Fruit fly (Drosophila melanogaster) whole organism, embryonic: Measurements from ENCODE around the gene CG10512.
A peak's percentile ranks its signal among the peaks of the same experiment; 100 is the strongest.

Experiments
- Abd-B ChIP-seq: fragments of 200-800 bp; sonication (Bioruptor generic); optimal IDR thresholded peaks from 2 replicates; lab custom pipeline; 2018; ENCODE audit warnings: missing biosample characterization, mild to moderate bottlenecking, missing genetic modification characterization, moderate library complexity
- Atf-2 ChIP-seq: fragments of 200-800 bp; sonication (Bioruptor generic); optimal IDR thresholded peaks from 2 replicates; lab custom pipeline; 2016; ENCODE audit warnings: missing biosample characterization, missing genetic modification characterization
- Atf6 ChIP-seq: fragments of 200-800 bp; sonication (Bioruptor generic); IDR thresholded peaks from 2 replicates; pipeline ENCODE4 v1.3.6; 2022; ENCODE audit warnings: missing biosample characterization, missing genetic modification characterization
- Bgb ChIP-seq: fragments of 200-800 bp; sonication (Bioruptor generic); IDR thresholded peaks from 2 replicates; pipeline ENCODE4 v1.3.6; 2022; ENCODE audit warnings: missing biosample characterization, missing genetic modification characterization; ENCODE audit not compliant: partially characterized antibody
- Blimp-1 ChIP-seq: fragments of 200-800 bp; sonication (Bioruptor generic); optimal IDR thresholded peaks from 3 replicates; lab custom pipeline; 2018; ENCODE audit warnings: missing biosample characterization, missing genetic modification characterization, mild to moderate bottlenecking, moderate library complexity, missing genetic modification reagents
- CG10209 ChIP-seq: fragments of 200-800 bp; sonication (Bioruptor generic); optimal IDR thresholded peaks from 3 replicates; lab custom pipeline; 2017; ENCODE audit warnings: missing biosample characterization, mild to moderate bottlenecking, missing genetic modification characterization, missing genetic modification reagents
- CG10366 ChIP-seq: fragments of 200-800 bp; sonication (Bioruptor generic); IDR thresholded peaks from 2 replicates; pipeline ENCODE4 v1.3.6; 2022; ENCODE audit warnings: missing biosample characterization, missing genetic modification characterization
- CG14441 ChIP-seq: fragments of 200-800 bp; sonication (Bioruptor generic); IDR thresholded peaks from 2 replicates; pipeline ENCODE4 v1.3.6; 2022; ENCODE audit warnings: missing biosample characterization, missing genetic modification characterization
- CG14860 ChIP-seq: fragments of 200-800 bp; sonication (Bioruptor generic); IDR thresholded peaks from 3 replicates; pipeline ENCODE4 v1.3.6; 2022; ENCODE audit warnings: missing biosample characterization, missing genetic modification characterization; ENCODE audit not compliant: partially characterized antibody
- CG17385 ChIP-seq: fragments of 200-800 bp; sonication (Bioruptor generic); optimal IDR thresholded peaks from 3 replicates; lab custom pipeline; 2018; ENCODE audit warnings: missing biosample characterization, mild to moderate bottlenecking, missing genetic modification characterization
- CG18262 ChIP-seq: fragments of 200-800 bp; optimal IDR thresholded peaks from 3 replicates; lab custom pipeline; 2019; ENCODE audit warnings: missing biosample characterization, mild to moderate bottlenecking, missing genetic modification characterization, moderate library complexity
- CG18599 ChIP-seq: fragments of 200-800 bp; sonication (Bioruptor generic); optimal IDR thresholded peaks from 3 replicates; lab custom pipeline; 2017; ENCODE audit warnings: missing biosample characterization, missing genetic modification characterization, mild to moderate bottlenecking, moderate library complexity, missing genetic modification reagents
- CG2712 ChIP-seq: fragments of 200-800 bp; optimal IDR thresholded peaks from 3 replicates; lab custom pipeline; 2019; ENCODE audit warnings: missing biosample characterization, mild to moderate bottlenecking, missing genetic modification characterization, moderate library complexity
- CG30431 ChIP-seq: fragments of 200-800 bp; sonication (Bioruptor generic); optimal IDR thresholded peaks from 2 replicates; lab custom pipeline; 2017; ENCODE audit warnings: missing biosample characterization, missing genetic modification characterization
- CG31441 ChIP-seq: fragments of 200-800 bp; sonication (Bioruptor generic); IDR thresholded peaks from 2 replicates; pipeline ENCODE4 v1.3.6; 2022; ENCODE audit warnings: missing biosample characterization, missing genetic modification characterization
- CG3163 ChIP-seq: fragments of 200-800 bp; sonication (Bioruptor generic); optimal IDR thresholded peaks from 3 replicates; lab custom pipeline; 2016; ENCODE audit warnings: missing biosample characterization, missing genetic modification characterization
- CG6765 ChIP-seq: fragments of 200-800 bp; sonication (Bioruptor generic); optimal IDR thresholded peaks from 3 replicates; lab custom pipeline; 2017; ENCODE audit warnings: missing biosample characterization, mild to moderate bottlenecking, missing genetic modification characterization
- CG7963 ChIP-seq: fragments of 200-800 bp; sonication (Bioruptor generic); IDR thresholded peaks from 3 replicates; pipeline ENCODE4 v1.3.6; 2022; ENCODE audit warnings: missing biosample characterization, missing genetic modification characterization; ENCODE audit not compliant: partially characterized antibody
- CG8765 ChIP-seq: fragments of 200-800 bp; sonication (Bioruptor generic); IDR thresholded peaks from 2 replicates; pipeline ENCODE4 v1.3.6; 2022; ENCODE audit warnings: missing biosample characterization, missing genetic modification characterization
- Dip2 ChIP-seq: fragments of 200-800 bp; sonication (Bioruptor generic); IDR thresholded peaks from 2 replicates; pipeline ENCODE4 v1.3.6; 2022; ENCODE audit warnings: missing biosample characterization, missing genetic modification characterization
- Drgx ChIP-seq: fragments of 200-800 bp; sonication (Bioruptor generic); IDR thresholded peaks from 2 replicates; pipeline ENCODE4 v1.3.6; 2022; ENCODE audit warnings: missing biosample characterization, missing genetic modification characterization
- Ets65A ChIP-seq: fragments of 200-800 bp; sonication (Bioruptor generic); peaks from one replicate; lab custom pipeline; 2016; ENCODE audit warnings: missing biosample characterization, missing genetic modification characterization
- HLH4C ChIP-seq: fragments of 200-800 bp; sonication (Bioruptor generic); IDR thresholded peaks from 3 replicates; pipeline ENCODE4 v1.3.6; 2022; ENCODE audit warnings: missing biosample characterization, missing genetic modification characterization; ENCODE audit not compliant: partially characterized antibody
- Hr3 ChIP-seq: fragments of 200-800 bp; sonication (Bioruptor generic); optimal IDR thresholded peaks from 3 replicates; lab custom pipeline; 2016; ENCODE audit warnings: missing biosample characterization, missing genetic modification characterization
- Jarid2 ChIP-seq: fragments of 200-800 bp; sonication (Bioruptor generic); optimal IDR thresholded peaks from 3 replicates; lab custom pipeline; 2017; ENCODE audit warnings: mild to moderate bottlenecking, missing biosample characterization, missing genetic modification reagents, missing genetic modification characterization
- Med ChIP-seq: fragments of 200-800 bp; sonication (Bioruptor generic); peaks from one replicate; lab custom pipeline; 2016; ENCODE audit warnings: missing biosample characterization, missing genetic modification characterization, mild to moderate bottlenecking, inconsistent platforms, moderate library complexity
- Opbp ChIP-seq: fragments of 200-800 bp; sonication (Bioruptor generic); IDR thresholded peaks from 3 replicates; pipeline ENCODE4 v1.3.6; 2022; ENCODE audit warnings: missing biosample characterization, missing genetic modification characterization; ENCODE audit not compliant: partially characterized antibody
- Ravus ChIP-seq: fragments of 200-800 bp; sonication (Bioruptor generic); IDR thresholded peaks from 2 replicates; pipeline ENCODE4 v1.3.6; 2022; ENCODE audit warnings: missing biosample characterization, missing genetic modification characterization
- Rfx ChIP-seq: fragments of 200-800 bp; sonication (Bioruptor generic); IDR thresholded peaks from 2 replicates; pipeline ENCODE4 v1.3.6; 2022; ENCODE audit warnings: missing biosample characterization, missing genetic modification characterization
- Scr ChIP-seq: fragments of 200-800 bp; sonication (Bioruptor generic); IDR thresholded peaks from 2 replicates; pipeline ENCODE4 v1.3.6; 2022; ENCODE audit warnings: missing biosample characterization, missing genetic modification characterization; ENCODE audit not compliant: partially characterized antibody
- Sox102F ChIP-seq: fragments of 200-800 bp; sonication (Bioruptor generic); optimal IDR thresholded peaks from 2 replicates; lab custom pipeline; 2018; ENCODE audit warnings: missing biosample characterization, mild to moderate bottlenecking, missing genetic modification characterization, moderate library complexity
- al ChIP-seq: fragments of 200-800 bp; sonication (Bioruptor generic); IDR thresholded peaks from 2 replicates; pipeline ENCODE4 v1.3.6; 2022; ENCODE audit warnings: missing biosample characterization, missing genetic modification characterization
- bbx ChIP-seq: fragments of 200-800 bp; sonication (Bioruptor generic); IDR thresholded peaks from 2 replicates; pipeline ENCODE4 v1.3.6; 2022; ENCODE audit warnings: missing biosample characterization, missing genetic modification characterization; ENCODE audit not compliant: partially characterized antibody
- bigmax ChIP-seq: fragments of 200-800 bp; sonication (Bioruptor generic); optimal IDR thresholded peaks from 2 replicates; lab custom pipeline; 2018; ENCODE audit warnings: missing biosample characterization, mild to moderate bottlenecking, missing genetic modification characterization
- dmrt11E ChIP-seq: fragments of 200-800 bp; sonication (Bioruptor generic); optimal IDR thresholded peaks from 3 replicates; lab custom pipeline; 2018; ENCODE audit warnings: missing biosample characterization, mild to moderate bottlenecking, missing genetic modification characterization, moderate library complexity
- esg ChIP-seq: fragments of 200-800 bp; sonication (Bioruptor generic); conservative IDR thresholded peaks from 2 replicates; pipeline ENCODE4 v1.3.6; 2022; ENCODE audit warnings: missing biosample characterization, missing genetic modification characterization
- gem ChIP-seq: fragments of 200-800 bp; sonication (Bioruptor generic); optimal IDR thresholded peaks from 2 replicates; lab custom pipeline; 2019; ENCODE audit warnings: missing biosample characterization, mild to moderate bottlenecking, missing genetic modification characterization, moderate library complexity
- grau ChIP-seq: fragments of 200-800 bp; optimal IDR thresholded peaks from 3 replicates; lab custom pipeline; 2019; ENCODE audit warnings: missing biosample characterization, mild to moderate bottlenecking, missing genetic modification characterization, moderate library complexity
- hb ChIP-seq: fragments of 200-800 bp; sonication (Bioruptor generic); IDR thresholded peaks from 3 replicates; pipeline ENCODE4 v1.3.6; 2022; ENCODE audit warnings: missing biosample characterization, missing genetic modification characterization; ENCODE audit not compliant: partially characterized antibody
- inv ChIP-seq: fragments of 200-800 bp; sonication (Bioruptor generic); IDR thresholded peaks from 2 replicates; pipeline ENCODE4 v1.3.6; 2022; ENCODE audit warnings: missing biosample characterization, missing genetic modification characterization; ENCODE audit not compliant: partially characterized antibody
- mam ChIP-seq: fragments of 200-800 bp; sonication (Bioruptor generic); optimal IDR thresholded peaks from 3 replicates; lab custom pipeline; 2016; ENCODE audit warnings: missing biosample characterization, missing genetic modification characterization
- nerfin-2 ChIP-seq: fragments of 200-800 bp; sonication (Bioruptor generic); IDR thresholded peaks from 2 replicates; pipeline ENCODE4 v1.3.6; 2022; ENCODE audit warnings: missing biosample characterization, missing genetic modification characterization; ENCODE audit not compliant: partially characterized antibody
- salm ChIP-seq: fragments of 200-800 bp; sonication (Bioruptor generic); optimal IDR thresholded peaks from 2 replicates; lab custom pipeline; 2018; ENCODE audit warnings: missing biosample characterization, mild to moderate bottlenecking, missing genetic modification characterization
- seq ChIP-seq: fragments of 200-800 bp; sonication (Bioruptor generic); IDR thresholded peaks from 2 replicates; pipeline ENCODE4 v1.3.6; 2022; ENCODE audit warnings: missing biosample characterization, missing genetic modification characterization
- shn ChIP-seq: fragments of 200-800 bp; sonication (Bioruptor generic); optimal IDR thresholded peaks from 3 replicates; lab custom pipeline; 2016; ENCODE audit warnings: missing biosample characterization, missing genetic modification characterization
- tap ChIP-seq: fragments of 200-800 bp; optimal IDR thresholded peaks from 3 replicates; lab custom pipeline; 2019; ENCODE audit warnings: missing biosample characterization, mild to moderate bottlenecking, missing genetic modification characterization, moderate library complexity
- tna ChIP-seq: fragments of 200-800 bp; sonication (Bioruptor generic); IDR thresholded peaks from 2 replicates; pipeline ENCODE4 v1.3.6; 2022; ENCODE audit warnings: missing biosample characterization, missing genetic modification characterization; ENCODE audit not compliant: partially characterized antibody
- unpg ChIP-seq: fragments of 200-800 bp; sonication (Bioruptor generic); optimal IDR thresholded peaks from 3 replicates; lab custom pipeline; 2018; ENCODE audit warnings: missing biosample characterization, mild to moderate bottlenecking, missing genetic modification characterization, moderate library complexity

CG10512 gene

dm6 chr3L:21242958-21243357 lies 40.2 kb downstream of the CG10512 start:
- TF ChIP-seq CG10209 (no peak), salm (no peak), Med (GFP tag; lab: Kevin White, UChicago) (peak; percentile 10), bbx (peak; percentile 34), tna (GFP tag; lab: Robert Waterston, UW) (peak; percentile 55; the same call in 1 of the 2 replicates), Jarid2 (GFP tag; lab: Kevin White, UChicago) (no peak), Scr (GFP tag; lab: Robert Waterston, UW) (0 out of 2 replicates have a peak, but pooled peaks have one; percentile 16), Opbp (GFP tag; lab: Robert Waterston, UW) (0 out of 3 replicates have a peak, but pooled peaks have one; percentile 25), Bgb (GFP tag; lab: Robert Waterston, UW) (peak; percentile 38; the same call in 1 of the 2 replicates), nerfin-2 (GFP tag; lab: Robert Waterston, UW) (peak; percentile 33; the same call in 1 of the 2 replicates), HLH4C (GFP tag; lab: Robert Waterston, UW) (peak; percentile 65), Ets65A (GFP tag; lab: Kevin White, UChicago) (peak; percentile 93), CG7963 (GFP tag; lab: Robert Waterston, UW) (0 out of 3 replicates have a peak, but pooled peaks have one; percentile 38)

dm6 chr3L:21243417-21243816 lies 40.7 kb downstream of the CG10512 start:
- TF ChIP-seq CG2712 (tag; lab: Kevin White, UChicago) (peak; percentile 0), Drgx (GFP tag; lab: Robert Waterston, UW) (0 out of 2 replicates have a peak, but pooled peaks have one; percentile 23), mam (GFP tag; lab: Kevin White, UChicago) (no peak), CG14860 (GFP tag; lab: Robert Waterston, UW) (no peak), unpg (GFP tag; lab: Kevin White, UChicago) (no peak), CG6765 (GFP tag; lab: Kevin White, UChicago) (no peak), CG8765 (no peak), CG31441 (0 out of 2 replicates have a peak, but pooled peaks have one; percentile 20), Ravus (GFP tag; lab: Robert Waterston, UW) (no peak), gem (tag; lab: Kevin White, UChicago) (peak; percentile 19), al (GFP tag; lab: Robert Waterston, UW) (no peak), inv (GFP tag; lab: Robert Waterston, UW) (no peak), CG18262 (tag; lab: Kevin White, UChicago) (peak; percentile 5), Sox102F (GFP tag; lab: Kevin White, UChicago) (peak; percentile 1), Atf-2 (GFP tag; lab: Kevin White, UChicago) (no peak), CG30431 (GFP tag; lab: Kevin White, UChicago) (no peak), dmrt11E (tag; lab: Kevin White, UChicago) (no peak), CG17385 (GFP tag; lab: Kevin White, UChicago) (no peak), bigmax (no peak), hb (no peak), Dip2 (GFP tag; lab: Robert Waterston, UW) (no peak)

- TF ChIP-seq grau (tag; lab: Kevin White, UChicago) (peak; percentile 6), Atf6 (GFP tag; lab: Robert Waterston, UW) (0 out of 2 replicates have a peak, but pooled peaks have one; percentile 30), esg (GFP tag; lab: Robert Waterston, UW) (0 out of 2 replicates have a peak, but pooled peaks have one; percentile 29), CG14441 (peak; percentile 64), shn (GFP tag; lab: Kevin White, UChicago) (peak; percentile 28), CG10366 (0 out of 2 replicates have a peak, but pooled peaks have one; percentile 18), Rfx (GFP tag; lab: Robert Waterston, UW) (peak; percentile 31; the same call in 1 of the 2 replicates), CG3163 (GFP tag; lab: Kevin White, UChicago) (no peak), tap (tag; lab: Kevin White, UChicago) (no peak), seq (GFP tag; lab: Robert Waterston, UW) (peak; percentile 38; the same call in 1 of the 2 replicates), Abd-B (GFP tag; lab: Kevin White, UChicago) (peak; percentile 66), CG18599 (peak; percentile 20), Hr3 (peak; percentile 17), Blimp-1 (peak; percentile 24)
Observed at dm6 chr3L:21251381-21251780, 48.7 kb downstream of the CG10512 start.
